Fruit fly (Drosophila melanogaster): ENCODE results near the gene Mzt1.

dm6 chr3L:2437571-2437970, 48.5 kb downstream of the Mzt1 start:
- no peak for TF ChIP-seq psq (optimal IDR thresholded peaks at IDR 0.05)
- no peak for TF ChIP-seq h (optimal IDR thresholded peaks at IDR 0.05)
- no peak for TF ChIP-seq Sin3A (optimal IDR thresholded peaks at IDR 0.05)
- TF ChIP-seq insv (optimal IDR thresholded peaks at IDR 0.05) = no peak
- TF ChIP-seq Myc (optimal IDR thresholded peaks at IDR 0.05) = no peak
- no peak for TF ChIP-seq ttk (optimal IDR thresholded peaks at IDR 0.05)

Data from Kc167 (cell line).